Worm (Caenorhabditis elegans) whole organism, L1 larva: ENCODE results near the gene spc-1.

Experiments used
- fkh-10 ChIP-seq: sonication (generic microtip); optimal IDR thresholded peaks from 2 replicates; lab custom pipeline; 2017; ENCODE audit warnings: missing biosample characterization, missing genetic modification reagents, missing genetic modification characterization
- mdl-1 ChIP-seq, 2 experiments: fragments of 150-350 bp; optimal IDR thresholded peaks; 2 replicates each; lab custom pipeline; 2014 to 2017; ENCODE audit warnings: missing biosample characterization in 2 of 2, missing genetic modification characterization in 2 of 2, inconsistent platforms in 1 of 2
- nhr-11 ChIP-seq: fragments of 150-350 bp; optimal IDR thresholded peaks from 2 replicates; lab custom pipeline; 2014; ENCODE audit warnings: missing biosample characterization, missing genetic modification characterization
- skn-1 ChIP-seq: fragments of 150-350 bp; optimal IDR thresholded peaks from 2 replicates; lab custom pipeline; 2014; ENCODE audit warnings: missing biosample characterization, missing genetic modification characterization
- swsn-7 ChIP-seq: sonication (generic microtip); optimal IDR thresholded peaks from 2 replicates; lab custom pipeline; 2016; ENCODE audit warnings: missing genetic modification characterization, missing compliant biosample characterization
- ztf-4 ChIP-seq: fragments of 150-350 bp; optimal IDR thresholded peaks from 2 replicates; lab custom pipeline; 2014; ENCODE audit warnings: missing biosample characterization, missing genetic modification characterization

DNA sequence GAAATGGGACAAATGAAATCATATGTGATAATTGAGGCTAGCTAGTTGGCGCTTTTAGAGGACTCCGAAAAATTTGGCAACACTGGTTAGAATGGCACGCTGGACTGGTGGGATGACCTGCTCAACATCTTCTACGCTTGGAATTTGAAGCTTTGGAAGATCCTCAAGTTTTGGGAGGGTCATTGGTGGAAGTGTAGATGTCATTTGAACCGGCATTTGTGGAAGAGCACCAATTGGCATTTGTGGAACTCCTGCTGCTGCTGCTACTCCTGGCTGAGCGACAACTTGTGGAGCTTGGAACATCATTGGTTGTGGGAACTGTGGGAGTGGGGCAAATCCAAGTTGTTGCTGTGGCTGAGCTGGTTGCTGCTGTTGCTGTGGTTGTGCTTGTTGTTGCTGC, 34.4 kb downstream of the spc-1 start:
- TF ChIP-seq nhr-11 (tag; lab: Kevin White, UChicago) (no peak), swsn-7 (tag; lab: Kevin White, UChicago) (no peak), ztf-4 (tag; lab: Kevin White, UChicago) (no peak), mdl-1 (tag; optimal IDR thresholded peaks at IDR 0.05; lab: Kevin White, UChicago) (no peak), skn-1 (tag; lab: Kevin White, UChicago) (no peak), fkh-10 (GFP tag; lab: Kevin White, UChicago) (no peak)
